Worm (Caenorhabditis elegans): ENCODE data around the gene srh-142.

Gene srh-142

DNA sequence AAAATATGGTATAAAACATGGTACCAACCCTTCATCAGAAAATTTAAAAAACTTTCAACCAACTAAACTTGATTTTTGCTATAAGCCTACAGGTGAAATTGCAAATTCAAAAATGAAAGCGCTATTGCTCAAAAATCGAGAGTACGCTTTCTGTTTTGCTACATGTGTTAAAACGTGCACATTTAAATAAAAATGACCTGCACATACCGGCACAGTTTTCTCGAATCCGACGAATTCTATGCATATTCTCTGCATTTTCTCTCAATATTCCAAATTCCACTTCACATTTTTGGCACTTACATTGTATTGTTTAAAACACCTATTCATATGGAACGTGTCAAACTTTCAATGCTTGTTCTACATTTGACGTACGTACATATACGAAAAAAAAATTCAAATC lies 50.2 kb downstream of the srh-142 start, which contains the start of gene srh-145:
TSS of gene srh-145 (plus strand) at position 193 of the 400 bp plus-strand sequence.
- no peak for TF ChIP-seq Y53G8AR.9 (GFP tag; conservative IDR thresholded peaks at IDR 0.05)

All from whole organism, young adult.